Worm (Caenorhabditis elegans) whole organism, midembryonic: ENCODE results near the gene M70.5.

Experiments used
- T22C8.4 ChIP-seq: fragments of 200-800 bp; sonication (Bioruptor generic); IDR thresholded peaks from 2 replicates; pipeline ENCODE4 v1.3.6; 2022; ENCODE audit warnings: missing genetic modification characterization, missing compliant biosample characterization
- cog-1 ChIP-seq: sonication (generic microtip); optimal IDR thresholded peaks from 2 replicates; lab custom pipeline; 2016; ENCODE audit warnings: missing genetic modification characterization, missing compliant biosample characterization
- flt-1 ChIP-seq: fragments of 200-800 bp; sonication (Bioruptor generic); IDR thresholded peaks from 2 replicates; pipeline ENCODE4 v1.3.6; 2022; ENCODE audit warnings: missing genetic modification characterization, missing compliant biosample characterization
- klf-2 ChIP-seq: fragments of 200-800 bp; sonication (Bioruptor generic); conservative IDR thresholded peaks from 2 replicates; pipeline ENCODE4 v1.3.6; 2022; ENCODE audit warnings: missing genetic modification reagents, missing genetic modification characterization, missing compliant biosample characterization
- med-1 ChIP-seq: sonication (generic microtip); optimal IDR thresholded peaks from 2 replicates; lab custom pipeline; 2017; ENCODE audit warnings: missing genetic modification characterization, mild to moderate bottlenecking, missing compliant biosample characterization, antibody characterized with exemption, missing genetic modification reagents; ENCODE audit not compliant: insufficient read depth
- ref-1 ChIP-seq: fragments of 200-800 bp; sonication (Bioruptor generic); conservative IDR thresholded peaks from 2 replicates; pipeline ENCODE4 v1.3.6; 2022; ENCODE audit warnings: missing genetic modification reagents, missing genetic modification characterization, missing compliant biosample characterization
- tab-1 ChIP-seq: fragments of 200-800 bp; sonication (Bioruptor generic); IDR thresholded peaks from 2 replicates; pipeline ENCODE4 v1.3.6; 2022; ENCODE audit warnings: missing genetic modification characterization, missing compliant biosample characterization
- ztf-23 ChIP-seq: fragments of 200-800 bp; sonication (Bioruptor generic); IDR thresholded peaks from 2 replicates; pipeline ENCODE4 v1.3.6; 2022; ENCODE audit warnings: missing genetic modification reagents, missing genetic modification characterization, missing compliant biosample characterization
- ztf-29 ChIP-seq: fragments of 200-800 bp; sonication (Bioruptor generic); IDR thresholded peaks from 2 replicates; pipeline ENCODE4 v1.3.6; 2022; ENCODE audit warnings: missing genetic modification reagents, missing genetic modification characterization, missing compliant biosample characterization

M70.5 gene

DNA sequence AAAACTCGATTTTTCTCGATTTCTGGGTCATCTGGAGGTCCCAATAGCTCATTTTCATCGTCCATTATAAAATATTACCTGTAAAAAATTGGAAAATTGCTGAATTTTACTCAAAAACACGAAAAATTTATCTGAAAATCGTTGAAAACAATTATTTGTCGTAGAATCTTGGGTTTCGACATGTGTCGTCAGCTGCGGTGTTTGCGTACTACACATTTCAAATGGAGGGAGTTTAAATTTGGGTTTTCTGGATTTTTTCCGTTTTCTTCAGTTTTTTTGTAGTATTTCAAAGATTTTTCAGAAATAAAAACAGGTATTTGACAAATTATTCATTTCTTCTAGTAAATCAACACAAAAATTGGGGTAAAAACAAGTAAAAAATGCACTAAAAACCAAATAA, at the start of gene M70.5:
Gene M70.5, minus strand, starts transcription at position 78 of the 400 bp plus-strand sequence.
- TF ChIP-seq ztf-23 (GFP tag; lab: Robert Waterston, UW) (0 out of 2 replicates have a peak, but pooled peaks have one; percentile 65), flt-1 (GFP tag; lab: Robert Waterston, UW) (0 out of 2 replicates have a peak, but pooled peaks have one; percentile 45)

ce11 chrIV:2322998-2323397, 47.6 kb upstream of the M70.5 start, which contains the start of gene nsy-4:
Gene nsy-4 (plus strand): TSS chrIV:2323271.
- TF ChIP-seq ztf-23 (GFP tag; lab: Robert Waterston, UW), result no peak
- no peak for TF ChIP-seq ztf-29 (GFP tag; lab: Robert Waterston, UW)
- TF ChIP-seq ref-1 (GFP tag; lab: Robert Waterston, UW), result no peak
- no peak for TF ChIP-seq med-1 (GFP tag; lab: Kevin White, UChicago)
- TF ChIP-seq tab-1 (GFP tag; lab: Robert Waterston, UW), result no peak
- no peak for TF ChIP-seq flt-1 (GFP tag; lab: Robert Waterston, UW)
- TF ChIP-seq cog-1, result no peak
- no peak for TF ChIP-seq klf-2 (GFP tag; lab: Robert Waterston, UW)
- TF ChIP-seq T22C8.4, result no peak

ce11 chrIV:2321546-2321945, 46.1 kb upstream of the M70.5 start:
- TF ChIP-seq tab-1 (GFP tag; lab: Robert Waterston, UW) (no peak), med-1 (GFP tag; lab: Kevin White, UChicago) (no peak), klf-2 (GFP tag; lab: Robert Waterston, UW) (no peak), ztf-23 (GFP tag; lab: Robert Waterston, UW) (no peak), flt-1 (GFP tag; lab: Robert Waterston, UW) (no peak), T22C8.4 (no peak), ztf-29 (GFP tag; lab: Robert Waterston, UW) (no peak), cog-1 (no peak), ref-1 (GFP tag; lab: Robert Waterston, UW) (no peak)

DNA sequence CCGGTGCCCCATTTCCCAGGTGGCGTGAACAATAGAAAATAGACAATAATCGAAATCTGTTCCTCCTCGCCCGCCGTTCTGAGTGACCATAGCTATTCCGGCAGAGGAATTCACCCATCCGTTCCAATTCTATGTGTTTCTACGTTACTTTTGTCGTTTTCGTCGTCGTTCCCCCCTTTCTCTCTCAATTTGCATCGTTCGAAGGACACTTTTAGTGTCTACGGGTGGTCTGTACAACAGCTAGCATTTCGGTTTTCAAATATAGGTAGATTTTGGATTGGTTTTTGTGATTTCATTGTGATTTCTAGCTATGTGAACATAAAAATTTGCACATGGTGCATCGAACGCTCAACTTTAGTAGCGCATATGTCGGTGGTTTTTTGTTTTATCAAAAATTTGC, 44.6 kb upstream of the M70.5 start:
- TF ChIP-seq tab-1 (GFP tag; lab: Robert Waterston, UW) (no peak), flt-1 (GFP tag; lab: Robert Waterston, UW) (no peak), T22C8.4 (no peak), med-1 (GFP tag; lab: Kevin White, UChicago) (no peak), ztf-29 (GFP tag; lab: Robert Waterston, UW) (no peak), klf-2 (GFP tag; lab: Robert Waterston, UW) (no peak), ztf-23 (GFP tag; lab: Robert Waterston, UW) (no peak), ref-1 (GFP tag; lab: Robert Waterston, UW) (no peak), cog-1 (no peak)

DNA sequence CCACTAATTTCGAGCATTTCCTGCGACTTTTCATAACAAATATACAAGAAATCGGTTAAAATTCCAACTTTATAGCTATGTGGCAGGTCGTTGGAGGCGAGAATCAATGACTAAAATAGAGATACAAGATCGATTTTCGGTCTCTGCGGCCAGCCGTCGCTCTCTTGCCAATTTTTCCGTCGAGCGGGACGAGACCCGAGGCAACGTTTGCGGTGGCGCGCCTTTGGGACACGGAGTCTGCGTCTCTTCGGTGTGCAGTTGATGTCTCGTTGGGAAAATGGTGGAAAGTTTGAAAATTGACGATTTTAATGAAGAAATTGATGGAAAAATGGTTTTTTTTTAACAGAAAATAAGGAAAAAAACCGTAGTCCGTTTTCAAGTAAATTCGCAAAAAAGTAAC, 41.4 kb upstream of the M70.5 start:
- TF ChIP-seq med-1 (GFP tag; lab: Kevin White, UChicago) (no peak), tab-1 (GFP tag; lab: Robert Waterston, UW) (no peak), ref-1 (GFP tag; lab: Robert Waterston, UW) (no peak), cog-1 (no peak), klf-2 (GFP tag; lab: Robert Waterston, UW) (no peak), ztf-29 (GFP tag; lab: Robert Waterston, UW) (no peak), ztf-23 (GFP tag; lab: Robert Waterston, UW) (no peak), T22C8.4 (no peak), flt-1 (GFP tag; lab: Robert Waterston, UW) (no peak)

DNA sequence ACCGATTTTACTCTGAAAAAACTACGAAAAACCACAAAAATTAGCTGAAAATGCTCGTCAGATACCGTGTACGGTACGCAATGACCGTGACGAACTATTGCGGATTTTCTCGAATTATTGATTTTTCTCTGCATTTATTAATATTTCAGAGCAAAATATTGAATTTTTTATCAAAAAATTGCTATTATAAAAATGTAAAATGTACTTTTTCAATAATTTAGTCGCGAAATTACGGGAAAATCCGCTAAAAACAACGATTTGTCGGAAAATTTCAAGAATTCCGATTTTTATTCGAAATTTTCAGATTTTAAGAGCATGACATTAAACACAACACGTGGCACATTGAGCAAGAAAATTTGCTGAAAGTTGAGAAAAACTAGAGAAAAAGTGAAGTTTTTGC, 40.9 kb upstream of the M70.5 start, which contains the start of gene Y38F2AL.12:
Gene Y38F2AL.12, plus strand, starts transcription at position 301 of the 400 bp plus-strand sequence.
- TF ChIP-seq ztf-29 (GFP tag; lab: Robert Waterston, UW) (no peak), klf-2 (GFP tag; lab: Robert Waterston, UW) (no peak), tab-1 (GFP tag; lab: Robert Waterston, UW) (no peak), cog-1 (no peak), ztf-23 (GFP tag; lab: Robert Waterston, UW) (no peak), T22C8.4 (no peak), med-1 (GFP tag; lab: Kevin White, UChicago) (no peak), flt-1 (GFP tag; lab: Robert Waterston, UW) (no peak), ref-1 (GFP tag; lab: Robert Waterston, UW) (no peak)

ce11 chrIV:2315545-2315995, 40.1 kb upstream of the M70.5 start, which contains the start of gene vha-3:
Gene vha-3 (minus strand): TSS chrIV:2315945.
- TF ChIP-seq cog-1 (no peak), ztf-29 (GFP tag; lab: Robert Waterston, UW) (0 out of 2 replicates have a peak, but pooled peaks have one; percentile 28), flt-1 (GFP tag; lab: Robert Waterston, UW) (no peak)

DNA sequence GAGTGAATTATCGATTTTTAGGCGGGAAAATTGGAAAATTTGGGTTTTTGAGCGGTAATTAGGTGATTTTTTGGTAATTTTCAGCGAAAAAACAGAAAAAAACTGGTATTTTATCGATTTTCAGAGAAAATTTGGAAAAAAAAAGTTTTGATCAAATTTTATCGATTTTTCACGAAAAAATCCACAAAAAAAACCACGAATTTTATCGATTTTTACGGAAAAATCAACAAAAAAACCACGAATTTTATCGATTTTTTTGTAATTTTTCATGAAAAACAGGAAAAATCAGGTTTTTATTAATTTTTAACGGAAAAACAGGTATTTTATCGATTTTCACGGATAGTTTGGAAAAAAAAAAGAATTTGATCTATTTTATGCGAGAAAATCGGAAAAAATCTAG, 39.4 kb upstream of the M70.5 start:
- TF ChIP-seq ref-1 (GFP tag; lab: Robert Waterston, UW), result no peak
- TF ChIP-seq ztf-29 (GFP tag; lab: Robert Waterston, UW), result no peak
- no peak for TF ChIP-seq cog-1
- TF ChIP-seq T22C8.4, result no peak
- TF ChIP-seq med-1 (GFP tag; lab: Kevin White, UChicago), result no peak
- TF ChIP-seq ztf-23 (GFP tag; lab: Robert Waterston, UW), result no peak
- no peak for TF ChIP-seq flt-1 (GFP tag; lab: Robert Waterston, UW)
- TF ChIP-seq tab-1 (GFP tag; lab: Robert Waterston, UW), result no peak
- no peak for TF ChIP-seq klf-2 (GFP tag; lab: Robert Waterston, UW)

DNA sequence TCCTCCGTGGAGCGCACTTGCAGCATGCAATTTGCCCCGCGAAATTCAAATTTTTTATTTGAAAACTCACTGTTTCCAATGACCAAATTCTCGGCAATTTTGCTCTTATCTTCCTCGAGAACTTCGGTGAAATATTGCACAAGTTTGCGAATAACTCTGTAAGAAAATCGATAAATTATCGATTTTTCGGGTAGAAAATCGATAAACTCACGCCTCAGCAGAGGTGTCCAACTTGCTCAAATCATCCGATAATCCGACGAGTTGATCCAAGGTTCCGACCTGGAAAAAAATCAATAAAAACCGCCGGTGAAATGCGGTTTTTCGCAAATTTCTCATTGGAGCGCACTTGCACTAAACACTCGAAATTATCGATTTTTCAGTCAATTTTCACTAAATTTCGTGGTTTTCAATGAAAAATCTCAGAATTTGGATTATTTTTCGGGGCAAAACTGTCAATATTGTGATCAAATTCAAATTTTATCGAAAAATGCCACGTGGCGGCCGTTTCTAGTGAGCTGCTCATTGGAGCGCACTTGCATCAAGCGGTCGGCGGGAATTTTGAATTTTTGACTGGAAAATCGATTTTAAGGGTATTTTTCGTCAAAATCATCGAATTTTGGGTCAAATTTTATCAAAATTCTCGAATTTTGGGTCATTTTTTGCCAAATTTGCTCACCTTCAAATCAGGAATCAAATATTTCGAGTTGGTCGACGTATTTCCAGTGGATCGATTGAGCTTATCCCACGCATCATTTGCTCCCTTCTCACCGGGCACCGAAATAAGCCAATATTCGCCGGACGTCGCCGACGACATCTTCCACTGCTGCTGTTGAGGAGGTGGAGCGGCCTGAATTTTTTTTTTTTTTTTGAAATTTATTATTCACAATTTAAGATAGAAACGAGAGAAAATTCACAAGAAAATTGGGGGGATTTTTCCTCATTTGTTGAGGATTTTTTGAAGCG, 38.6 kb upstream of the M70.5 start, which contains the start of gene vha-11:
Gene vha-11, minus strand, starts transcription at position 847 of the 963 bp plus-strand sequence.
- no peak for TF ChIP-seq klf-2 (GFP tag; lab: Robert Waterston, UW)
- peak; percentile 82 for TF ChIP-seq T22C8.4
